Worm (Caenorhabditis elegans): ENCODE measurements around the gene M01F1.9.

The M01F1.9 gene

DNA sequence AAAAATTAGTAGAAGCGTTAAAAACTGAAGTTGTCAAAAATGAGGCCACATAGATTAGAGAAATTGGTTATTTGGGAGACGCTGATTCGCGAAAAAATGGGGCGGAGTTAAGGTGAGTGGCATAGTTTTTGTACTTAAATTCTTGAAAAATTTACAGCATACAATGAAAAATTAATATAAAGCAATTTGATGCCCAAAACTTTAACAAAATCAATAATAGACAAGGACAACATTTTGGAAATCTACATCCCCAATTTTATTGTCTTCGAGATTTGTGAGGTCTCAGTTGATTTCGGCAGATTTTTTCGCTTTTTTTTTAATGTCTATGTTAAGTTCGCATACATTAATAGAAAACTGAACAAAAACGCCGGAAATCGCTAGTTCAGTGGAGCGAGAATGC is 22.6 kb downstream of the M01F1.9 start (continued):
- no peak for TF ChIP-seq ceh-48 (tag; optimal IDR thresholded peaks at IDR 0.05)
- no peak for TF ChIP-seq npax-4 (tag; optimal IDR thresholded peaks at IDR 0.05)
- TF ChIP-seq lin-11 (tag; optimal IDR thresholded peaks at IDR 0.05), result peak; percentile 41
- no peak for TF ChIP-seq pha-4 (tag; optimal IDR thresholded peaks at IDR 0.05)
- TF ChIP-seq ceh-45 (GFP tag; IDR thresholded peaks at IDR 0.05), result no peak
- TF ChIP-seq ceh-22 (tag; optimal IDR thresholded peaks at IDR 0.05), result no peak
- peak; percentile 90 for TF ChIP-seq ahr-1 (tag; optimal IDR thresholded peaks at IDR 0.05)
- TF ChIP-seq ceh-24 (tag; optimal IDR thresholded peaks at IDR 0.05), result no peak
- TF ChIP-seq T23F11.4 (GFP tag; optimal IDR thresholded peaks at IDR 0.05), result no peak
- no peak for TF ChIP-seq nfya-1 (tag; optimal IDR thresholded peaks at IDR 0.05)
- TF ChIP-seq elt-4 (tag; optimal IDR thresholded peaks at IDR 0.05), result peak; percentile 75
- TF ChIP-seq ceh-2 (tag; optimal IDR thresholded peaks at IDR 0.05), result peak; percentile 96
- peak; percentile 97 for TF ChIP-seq pqm-1 (tag; optimal IDR thresholded peaks at IDR 0.05)
- TF ChIP-seq pax-1 (tag; optimal IDR thresholded peaks at IDR 0.05), result no peak
- TF ChIP-seq zip-5 (tag; optimal IDR thresholded peaks at IDR 0.05), result peak; percentile 98
- no peak for TF ChIP-seq hlh-13 (GFP tag; optimal IDR thresholded peaks at IDR 0.05)
- TF ChIP-seq ceh-14 (tag; optimal IDR thresholded peaks at IDR 0.05), result peak; percentile 95
- TF ChIP-seq dmd-4 (tag; optimal IDR thresholded peaks at IDR 0.05; ENCODE audit: borderline replicate concordance), result peak; percentile 44
- TF ChIP-seq hlh-6 (tag; optimal IDR thresholded peaks at IDR 0.05), result no peak

- TF ChIP-seq hlh-6 (tag; optimal IDR thresholded peaks at IDR 0.05) (no peak), syd-9 (tag; optimal IDR thresholded peaks at IDR 0.05) (no peak)
Measured at ce11 chrIII:3475497-3475896, 23.4 kb downstream of the M01F1.9 start, which contains the start of gene C34C12.9. Gene C34C12.9, minus strand, starts transcription at chrIII:3475512.

- TF ChIP-seq nhr-232 (tag; optimal IDR thresholded peaks at IDR 0.05) (no peak), K02D7.2 (tag; optimal IDR thresholded peaks at IDR 0.05) (no peak), sox-2 (GFP tag; IDR thresholded peaks at IDR 0.05) (no peak), madf-2 (tag; optimal IDR thresholded peaks at IDR 0.05) (no peak), ceh-22 (tag; optimal IDR thresholded peaks at IDR 0.05) (no peak), npax-4 (tag; optimal IDR thresholded peaks at IDR 0.05) (no peak), hlh-6 (tag; optimal IDR thresholded peaks at IDR 0.05) (no peak), pros-1 (tag; optimal IDR thresholded peaks at IDR 0.05) (no peak), ceh-2 (tag; optimal IDR thresholded peaks at IDR 0.05) (no peak), syd-9 (tag; optimal IDR thresholded peaks at IDR 0.05) (no peak), lin-11 (tag; optimal IDR thresholded peaks at IDR 0.05) (no peak)
Measured at ce11 chrIII:3475014-3475413, 23.8 kb downstream of the M01F1.9 start.

ce11 chrIII:3471403-3472053 is 27.3 kb downstream of the M01F1.9 start, which contains the start of gene rsu-1:
Gene rsu-1, plus strand, starts transcription at chrIII:3472003.
- TF ChIP-seq lin-11 (tag; optimal IDR thresholded peaks at IDR 0.05) (no peak), ama-1 (optimal IDR thresholded peaks at IDR 0.05) (no peak), mec-3 (tag; optimal IDR thresholded peaks at IDR 0.05; ENCODE audit: borderline replicate concordance) (no peak), pros-1 (tag; optimal IDR thresholded peaks at IDR 0.05) (no peak), hlh-13 (GFP tag; optimal IDR thresholded peaks at IDR 0.05) (no peak), nhr-11 (tag; optimal IDR thresholded peaks at IDR 0.05) (no peak), hlh-30 (tag; optimal IDR thresholded peaks at IDR 0.05; ENCODE audit: insufficient read depth) (no peak), gmeb-2 (tag; optimal IDR thresholded peaks at IDR 0.05) (no peak), che-1 (tag; optimal IDR thresholded peaks at IDR 0.05) (no peak), pag-3 (tag; optimal IDR thresholded peaks at IDR 0.05; ENCODE audit: borderline replicate concordance) (no peak), fkh-6 (tag; optimal IDR thresholded peaks at IDR 0.05) (no peak), eyg-1 (tag; optimal IDR thresholded peaks at IDR 0.05) (no peak), tbx-7 (tag; optimal IDR thresholded peaks at IDR 0.05) (no peak), ceh-30 (tag; optimal IDR thresholded peaks at IDR 0.05) (no peak), ttx-3 (tag; optimal IDR thresholded peaks at IDR 0.05) (no peak), ceh-6 (GFP tag; optimal IDR thresholded peaks at IDR 0.05) (no peak), dmd-4 (tag; optimal IDR thresholded peaks at IDR 0.05; ENCODE audit: borderline replicate concordance) (no peak), F13H6.1 (tag; optimal IDR thresholded peaks at IDR 0.05) (peak; percentile 41), hlh-8 (tag; optimal IDR thresholded peaks at IDR 0.05) (no peak), tbx-2 (tag; optimal IDR thresholded peaks at IDR 0.05) (peak; percentile 74), odd-2 (tag; optimal IDR thresholded peaks at IDR 0.05) (no peak), sox-2 (GFP tag; IDR thresholded peaks at IDR 0.05) (no peak), pha-4 (tag; optimal IDR thresholded peaks at IDR 0.05) (no peak), ceh-31 (tag; optimal IDR thresholded peaks at IDR 0.05) (peak; percentile 64), nhr-232 (tag; optimal IDR thresholded peaks at IDR 0.05) (no peak), lim-6 (tag; optimal IDR thresholded peaks at IDR 0.05) (no peak), ceh-18 (tag; optimal IDR thresholded peaks at IDR 0.05) (peak; percentile 64), fax-1 (tag; optimal IDR thresholded peaks at IDR 0.05) (no peak), pax-1 (tag; optimal IDR thresholded peaks at IDR 0.05) (no peak), elt-4 (tag; optimal IDR thresholded peaks at IDR 0.05) (no peak), K02D7.2 (tag; optimal IDR thresholded peaks at IDR 0.05) (no peak)

All from whole organism, late embryonic.